Fruit fly (Drosophila melanogaster): ENCODE measurements around the gene CG7099.

CG7099 gene

DNA sequence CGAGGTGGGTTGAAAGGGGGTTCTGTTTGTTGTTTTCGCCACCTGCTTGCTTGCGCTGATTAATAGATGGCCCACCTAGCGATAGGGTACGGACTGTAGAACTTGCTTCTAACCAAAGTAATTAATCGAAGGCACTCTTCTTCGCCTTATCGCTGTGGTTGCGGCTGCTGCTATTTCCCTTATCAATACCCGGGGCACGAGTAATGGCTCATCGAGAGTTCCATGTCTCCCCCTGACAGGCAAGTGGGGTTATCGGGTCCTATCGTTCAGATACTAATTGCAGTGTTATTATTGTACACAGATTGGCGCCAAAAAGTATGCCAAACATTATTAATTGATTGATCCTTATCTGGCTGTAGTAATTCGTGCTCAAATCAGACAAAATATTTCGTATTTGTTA, 49.4 kb downstream of the CG7099 start (continued):
- TF ChIP-seq CG12391 (tag; optimal IDR thresholded peaks at IDR 0.05) (no peak), chm (GFP tag; IDR thresholded peaks at IDR 0.05) (no peak), emc (GFP tag; optimal IDR thresholded peaks at IDR 0.05) (no peak), rib (GFP tag; IDR thresholded peaks at IDR 0.05) (no peak), lab (GFP tag; optimal IDR thresholded peaks at IDR 0.05) (peak; percentile 43), tna (GFP tag; IDR thresholded peaks at IDR 0.05; ENCODE audit: partially characterized antibody) (no peak), ewg (GFP tag; optimal IDR thresholded peaks at IDR 0.05) (no peak), CG43689 (GFP tag; IDR thresholded peaks at IDR 0.05) (no peak), CG4404 (GFP tag; IDR thresholded peaks at IDR 0.05) (no peak), CG10267 (tag; optimal IDR thresholded peaks at IDR 0.05) (no peak), cwo (GFP tag; optimal IDR thresholded peaks at IDR 0.05) (peak; percentile 82), CG9609 (GFP tag; optimal IDR thresholded peaks at IDR 0.05) (no peak), Gug (GFP tag; IDR thresholded peaks at IDR 0.05) (no peak), CG10565 (GFP tag; optimal IDR thresholded peaks at IDR 0.05) (no peak), CG7556 (GFP tag; optimal IDR thresholded peaks at IDR 0.05) (no peak), luna (GFP tag; optimal IDR thresholded peaks at IDR 0.05) (no peak), ERR (GFP tag; optimal IDR thresholded peaks at IDR 0.05) (no peak), schlank (tag; optimal IDR thresholded peaks at IDR 0.05) (no peak), NfI (GFP tag; optimal IDR thresholded peaks at IDR 0.05) (no peak), Spps (tag; optimal IDR thresholded peaks at IDR 0.05) (no peak), Abd-B (GFP tag; optimal IDR thresholded peaks at IDR 0.05) (no peak), CG15011 (GFP tag; optimal IDR thresholded peaks at IDR 0.05) (no peak), aop (GFP tag; IDR thresholded peaks at IDR 0.05) (no peak), vnd (GFP tag; IDR thresholded peaks at IDR 0.05; ENCODE audit: partially characterized antibody) (no peak), knrl (GFP tag; IDR thresholded peaks at IDR 0.05; ENCODE audit: partially characterized antibody) (no peak), CG9817 (tag; optimal IDR thresholded peaks at IDR 0.05) (no peak), D19B (GFP tag; optimal IDR thresholded peaks at IDR 0.05) (no peak), row (GFP tag; IDR thresholded peaks at IDR 0.05) (no peak), h (optimal IDR thresholded peaks at IDR 0.05) (no peak), bigmax (GFP tag; optimal IDR thresholded peaks at IDR 0.05) (no peak), CG3995 (GFP tag; optimal IDR thresholded peaks at IDR 0.05) (no peak), CG12236 (GFP tag; optimal IDR thresholded peaks at IDR 0.05) (no peak), CG34376 (GFP tag; optimal IDR thresholded peaks at IDR 0.05) (peak; percentile 86), Elba2 (GFP tag; optimal IDR thresholded peaks at IDR 0.05) (no peak), CG7987 (GFP tag; optimal IDR thresholded peaks at IDR 0.05) (no peak), sd (tag; optimal IDR thresholded peaks at IDR 0.05) (peak; percentile 55), lov (optimal IDR thresholded peaks at IDR 0.05) (no peak), lov (GFP tag; IDR thresholded peaks at IDR 0.05) (no peak), ase (GFP tag; IDR thresholded peaks at IDR 0.05) (no peak), Mad (GFP tag; optimal IDR thresholded peaks at IDR 0.05) (no peak), onecut (GFP tag; IDR thresholded peaks at IDR 0.05) (no peak), CG3281 (GFP tag; optimal IDR thresholded peaks at IDR 0.05) (no peak), Fer1 (GFP tag; optimal IDR thresholded peaks at IDR 0.05) (no peak), Med (GFP tag) (no peak), sug (tag; optimal IDR thresholded peaks at IDR 0.05) (peak; percentile 94), E2f1 (GFP tag; IDR thresholded peaks at IDR 0.05) (no peak), twi (tag; optimal IDR thresholded peaks at IDR 0.05) (no peak), usp (GFP tag; optimal IDR thresholded peaks at IDR 0.05) (no peak), CG4820 (GFP tag; optimal IDR thresholded peaks at IDR 0.05) (no peak), bbx (GFP tag; IDR thresholded peaks at IDR 0.05; ENCODE audit: partially characterized antibody) (no peak), CG12942 (GFP tag; optimal IDR thresholded peaks at IDR 0.05) (no peak), CG7271 (tag; optimal IDR thresholded peaks at IDR 0.05) (no peak), Meics (GFP tag; optimal IDR thresholded peaks at IDR 0.05) (no peak)

Measured in whole organism, embryonic.